Worm (Caenorhabditis elegans): Measurements from ENCODE around the gene ptr-24.
A peak's percentile ranks its signal among the peaks of the same experiment; 100 is the strongest.

DNA sequence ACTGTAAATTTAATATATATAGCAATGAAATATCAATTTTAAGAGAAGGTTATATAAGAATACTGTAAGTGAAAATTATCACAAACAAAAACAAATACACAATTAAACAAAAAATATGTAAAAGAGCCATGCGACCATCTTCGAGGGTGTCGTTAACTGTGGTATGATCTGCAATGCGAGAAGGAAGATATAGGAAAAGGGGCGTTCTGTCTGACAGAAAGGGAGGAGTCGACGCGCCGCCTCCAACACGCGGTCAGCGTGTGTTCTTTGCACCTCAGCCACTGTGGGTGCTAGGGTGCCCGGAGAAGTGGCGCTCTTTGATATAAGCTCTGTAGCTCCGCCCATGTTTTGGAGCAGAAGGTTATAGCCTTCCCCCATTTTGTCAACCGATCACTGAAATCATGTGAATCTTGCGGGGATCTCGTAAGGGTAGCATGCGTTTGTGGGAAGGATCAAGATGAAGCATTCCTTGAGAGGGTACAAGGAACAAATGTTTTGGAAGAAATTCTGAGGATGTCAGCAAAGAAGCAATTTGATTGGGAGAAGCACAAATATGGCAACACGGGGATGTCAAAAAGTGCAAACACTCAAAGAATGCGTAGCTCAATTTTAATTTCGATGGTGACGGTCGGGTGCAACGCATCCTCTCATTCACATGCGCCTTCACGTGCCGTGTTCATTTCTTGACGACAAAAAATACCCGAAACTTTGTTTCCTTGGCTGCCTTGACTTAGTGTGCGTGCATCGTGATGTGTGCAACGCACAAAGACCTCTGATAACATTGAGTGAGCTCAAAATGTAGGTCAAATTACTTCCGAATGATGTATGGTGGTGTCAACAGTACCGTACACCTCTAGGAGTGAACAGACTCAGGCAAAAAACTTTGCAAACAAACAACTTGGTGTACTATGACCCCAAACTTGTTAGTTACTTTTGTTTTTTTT lies 13.2 kb downstream of the ptr-24 start, which contains the start of gene mxl-3:
- TF ChIP-seq unc-62 (GFP tag; optimal IDR thresholded peaks at IDR 0.05) (no peak), F13H6.1 (tag; optimal IDR thresholded peaks at IDR 0.05) (peak; percentile 57), mdl-1 (tag; optimal IDR thresholded peaks at IDR 0.05) (peak in 1 of 2 experiments; percentile 11), ama-1 (optimal IDR thresholded peaks at IDR 0.05) (peak; percentile 73), mab-5 (tag; optimal IDR thresholded peaks at IDR 0.05) (no peak), nhr-11 (tag; optimal IDR thresholded peaks at IDR 0.05) (no peak), blmp-1 (tag; optimal IDR thresholded peaks at IDR 0.05; ENCODE audit: insufficient read depth) (peak; percentile 58), nhr-25 (tag; optimal IDR thresholded peaks at IDR 0.05) (peak; percentile 44)
